Worm (Caenorhabditis elegans) whole organism, L4 larva: ENCODE results near the gene R09A8.5.

Experiments used
- F26F4.8 ChIP-seq: fragments of 200-800 bp; sonication (Bioruptor generic); conservative IDR thresholded peaks from 2 replicates; pipeline ENCODE4 v1.3.6; 2022; ENCODE audit warnings: missing genetic modification characterization, missing compliant biosample characterization
- F37D6.2 ChIP-seq: sonication (generic microtip); optimal IDR thresholded peaks from 2 replicates; lab custom pipeline; 2016; ENCODE audit warnings: mild to moderate bottlenecking, missing genetic modification characterization, missing compliant biosample characterization
- T20F7.1 ChIP-seq: fragments of 200-800 bp; sonication (Bioruptor generic); optimal IDR thresholded peaks from 2 replicates; lab custom pipeline; 2018; ENCODE audit warnings: mild to moderate bottlenecking, missing genetic modification characterization, missing compliant biosample characterization
- ZK337.2 ChIP-seq: fragments of 200-800 bp; sonication (Bioruptor generic); IDR thresholded peaks from 2 replicates; pipeline ENCODE4 v1.3.6; 2022; ENCODE audit warnings: missing genetic modification reagents, missing genetic modification characterization, missing compliant biosample characterization
- ces-1 ChIP-seq: fragments of 150-350 bp; sonication (generic microtip); optimal IDR thresholded peaks from 4 replicates; lab custom pipeline; 2014; ENCODE audit warnings: missing biosample characterization, missing genetic modification reagents, missing genetic modification characterization
- fkh-10 ChIP-seq: fragments of 150-350 bp; optimal IDR thresholded peaks from 2 replicates; lab custom pipeline; 2014; ENCODE audit warnings: missing biosample characterization, missing genetic modification reagents, missing genetic modification characterization
- fos-1 ChIP-seq: fragments of 150-350 bp; optimal IDR thresholded peaks from 2 replicates; lab custom pipeline; 2014; ENCODE audit warnings: missing biosample characterization, missing genetic modification characterization
- nhr-111 ChIP-seq: fragments of 200-800 bp; sonication (Bioruptor generic); optimal IDR thresholded peaks from 2 replicates; lab custom pipeline; 2018; ENCODE audit warnings: mild to moderate bottlenecking, missing genetic modification characterization, missing compliant biosample characterization
- skn-1 ChIP-seq: fragments of 150-350 bp; optimal IDR thresholded peaks from 2 replicates; lab custom pipeline; 2014; ENCODE audit warnings: missing biosample characterization, missing genetic modification characterization

- no peak for TF ChIP-seq ZK337.2 (GFP tag; lab: Robert Waterston, UW)
- no peak for TF ChIP-seq fos-1 (tag; lab: Kevin White, UChicago)
- no peak for TF ChIP-seq skn-1 (tag; lab: Kevin White, UChicago)
- TF ChIP-seq F26F4.8 (GFP tag; lab: Robert Waterston, UW), result no peak
- TF ChIP-seq T20F7.1 (GFP tag; lab: Kevin White, UChicago), result no peak
- no peak for TF ChIP-seq ces-1 (GFP tag; lab: Kevin White, UChicago)
- peak; percentile 46 for TF ChIP-seq F37D6.2
- TF ChIP-seq nhr-111 (GFP tag; lab: Kevin White, UChicago), result no peak
- peak; percentile 87 for TF ChIP-seq fkh-10 (GFP tag; lab: Kevin White, UChicago)
Measured at ce11 chrX:12670385-12670784, 30.0 kb upstream of the R09A8.5 start.
